Fruit fly (Drosophila melanogaster) whole organism, embryonic: Measurements from ENCODE around the gene Kr-h1.

ENCODE experiments used
- Bgb ChIP-seq: fragments of 200-800 bp; sonication (Bioruptor generic); IDR thresholded peaks from 2 replicates; pipeline ENCODE4 v1.3.6; 2022; ENCODE audit warnings: missing biosample characterization, missing genetic modification characterization; ENCODE audit not compliant: partially characterized antibody
- CG10267 ChIP-seq: fragments of 200-800 bp; sonication (Bioruptor generic); optimal IDR thresholded peaks from 2 replicates; lab custom pipeline; 2018; ENCODE audit warnings: missing biosample characterization, mild to moderate bottlenecking, missing genetic modification characterization, moderate library complexity
- CG10274 ChIP-seq: fragments of 200-800 bp; sonication (Bioruptor generic); optimal IDR thresholded peaks from 3 replicates; lab custom pipeline; 2017; ENCODE audit warnings: missing biosample characterization, mild to moderate bottlenecking, missing genetic modification characterization
- CG11560 ChIP-seq: fragments of 200-800 bp; sonication (Bioruptor generic); IDR thresholded peaks from 3 replicates; pipeline ENCODE4 v1.3.6; 2022; ENCODE audit warnings: missing biosample characterization, missing genetic modification characterization
- CG11723 ChIP-seq: fragments of 200-800 bp; sonication (Bioruptor generic); optimal IDR thresholded peaks from 2 replicates; lab custom pipeline; 2017; ENCODE audit warnings: missing biosample characterization, mild to moderate bottlenecking, missing genetic modification characterization
- CG12744 ChIP-seq: fragments of 200-800 bp; sonication (Bioruptor generic); optimal IDR thresholded peaks from 2 replicates; lab custom pipeline; 2016; ENCODE audit warnings: missing biosample characterization, missing genetic modification characterization
- CG12942 ChIP-seq: fragments of 200-800 bp; sonication (Bioruptor generic); optimal IDR thresholded peaks from 3 replicates; lab custom pipeline; 2016; ENCODE audit warnings: missing biosample characterization, missing genetic modification characterization
- CG13775 ChIP-seq: fragments of 200-800 bp; sonication (Bioruptor generic); optimal IDR thresholded peaks from 3 replicates; lab custom pipeline; 2017; ENCODE audit warnings: missing biosample characterization, mild to moderate bottlenecking, missing genetic modification characterization
- CG14860 ChIP-seq: fragments of 200-800 bp; sonication (Bioruptor generic); IDR thresholded peaks from 3 replicates; pipeline ENCODE4 v1.3.6; 2022; ENCODE audit warnings: missing biosample characterization, missing genetic modification characterization; ENCODE audit not compliant: partially characterized antibody
- CG15601 ChIP-seq: fragments of 200-800 bp; sonication (Bioruptor generic); optimal IDR thresholded peaks from 3 replicates; lab custom pipeline; 2019; ENCODE audit warnings: missing biosample characterization, mild to moderate bottlenecking, missing genetic modification characterization, moderate library complexity
- CG16863 ChIP-seq: fragments of 200-800 bp; sonication (Bioruptor generic); optimal IDR thresholded peaks from 3 replicates; lab custom pipeline; 2016; ENCODE audit warnings: missing biosample characterization, missing genetic modification characterization
- CG1832 ChIP-seq: fragments of 200-800 bp; sonication (Bioruptor generic); optimal IDR thresholded peaks from 2 replicates; lab custom pipeline; 2017; ENCODE audit warnings: missing biosample characterization, mild to moderate bottlenecking, missing genetic modification characterization, inconsistent platforms
- CG18599 ChIP-seq: fragments of 200-800 bp; sonication (Bioruptor generic); optimal IDR thresholded peaks from 3 replicates; lab custom pipeline; 2017; ENCODE audit warnings: missing biosample characterization, missing genetic modification characterization, mild to moderate bottlenecking, moderate library complexity, missing genetic modification reagents
- CG3726 ChIP-seq: fragments of 200-800 bp; sonication (Bioruptor generic); IDR thresholded peaks from 3 replicates; pipeline ENCODE4, ENCODE4 v1.3.6; 2022; ENCODE audit warnings: missing biosample characterization, missing genetic modification characterization
- CG4707 ChIP-seq: fragments of 200-800 bp; sonication (Bioruptor generic); optimal IDR thresholded peaks from 2 replicates; lab custom pipeline; 2018; ENCODE audit warnings: missing biosample characterization, mild to moderate bottlenecking, missing genetic modification characterization, moderate library complexity
- CG5953 ChIP-seq: fragments of 200-800 bp; sonication (Bioruptor generic); IDR thresholded peaks from 2 replicates; pipeline ENCODE4 v1.3.6; 2022; ENCODE audit warnings: missing biosample characterization, missing genetic modification characterization
- CG7745 ChIP-seq: fragments of 200-800 bp; sonication (Bioruptor generic); optimal IDR thresholded peaks from 2 replicates; lab custom pipeline; 2018; ENCODE audit warnings: missing biosample characterization, mild to moderate bottlenecking, missing genetic modification characterization, moderate library complexity
- CG7987 ChIP-seq: fragments of 200-800 bp; sonication (Bioruptor generic); optimal IDR thresholded peaks from 2 replicates; lab custom pipeline; 2018; ENCODE audit warnings: missing biosample characterization, mild to moderate bottlenecking, missing genetic modification characterization, moderate library complexity
- CG8290 ChIP-seq, 3 experiments: fragments of 200-800 bp; sonication (Bioruptor generic); optimal IDR thresholded peaks; 2 replicates each; lab custom pipeline; 2016 to 2019; ENCODE audit warnings: missing biosample characterization in 3 of 3, missing genetic modification characterization in 3 of 3, mild to moderate bottlenecking in 2 of 3, moderate library complexity in 1 of 3
- CG8478 ChIP-seq: fragments of >200 bp; optimal IDR thresholded peaks from 2 replicates; lab custom pipeline; 2018
- CG8924 ChIP-seq: fragments of 200-800 bp; optimal IDR thresholded peaks from 3 replicates; lab custom pipeline; 2019; ENCODE audit warnings: missing biosample characterization, mild to moderate bottlenecking, missing genetic modification characterization, moderate library complexity
- CG9215 ChIP-seq: fragments of 200-800 bp; sonication (Bioruptor generic); IDR thresholded peaks from 2 replicates; pipeline ENCODE4 v1.3.6; 2022; ENCODE audit warnings: missing biosample characterization, missing genetic modification characterization
- CG9932 ChIP-seq: fragments of 200-800 bp; sonication (Bioruptor generic); IDR thresholded peaks from 2 replicates; pipeline ENCODE4 v1.3.6; 2022; ENCODE audit warnings: missing biosample characterization, missing genetic modification characterization
- Dek ChIP-seq: fragments of 200-800 bp; sonication (Bioruptor generic); optimal IDR thresholded peaks from 3 replicates; lab custom pipeline; 2019; ENCODE audit warnings: missing biosample characterization, mild to moderate bottlenecking, missing genetic modification characterization, moderate library complexity
- Doc2 ChIP-seq: fragments of 200-800 bp; sonication (Bioruptor generic); IDR thresholded peaks from 2 replicates; pipeline ENCODE4 v1.3.6; 2022; ENCODE audit warnings: missing biosample characterization, missing genetic modification characterization
- NFAT ChIP-seq: fragments of 200-800 bp; sonication (Bioruptor generic); IDR thresholded peaks from 2 replicates; pipeline ENCODE4 v1.3.6; 2022; ENCODE audit warnings: missing biosample characterization, missing genetic modification characterization
- Nf-YA ChIP-seq: fragments of 200-800 bp; sonication (Bioruptor generic); IDR thresholded peaks from 2 replicates; pipeline ENCODE4 v1.3.6; 2022; ENCODE audit warnings: missing biosample characterization, missing genetic modification characterization
- PHDP ChIP-seq: fragments of 200-800 bp; sonication (Bioruptor generic); optimal IDR thresholded peaks from 3 replicates; lab custom pipeline; 2018; ENCODE audit warnings: missing biosample characterization, mild to moderate bottlenecking, missing genetic modification characterization, moderate library complexity
- Poxn ChIP-seq: fragments of 200-800 bp; sonication (Bioruptor generic); IDR thresholded peaks from 2 replicates; pipeline ENCODE4 v1.3.6; 2022; ENCODE audit warnings: missing biosample characterization, missing genetic modification characterization
- Vsx1 ChIP-seq: fragments of 200-800 bp; sonication (Bioruptor generic); optimal IDR thresholded peaks from 2 replicates; lab custom pipeline; 2017; ENCODE audit warnings: missing biosample characterization, mild to moderate bottlenecking, missing genetic modification characterization, missing genetic modification reagents
- ash1 ChIP-seq: fragments of 200-800 bp; sonication (Bioruptor generic); optimal IDR thresholded peaks from 2 replicates; lab custom pipeline; 2018; ENCODE audit warnings: missing biosample characterization, mild to moderate bottlenecking, missing genetic modification characterization
- btn ChIP-seq: fragments of 200-800 bp; sonication (Bioruptor generic); optimal IDR thresholded peaks from 2 replicates; lab custom pipeline; 2016; ENCODE audit warnings: missing biosample characterization, missing genetic modification characterization
- dati ChIP-seq: fragments of 200-800 bp; sonication (Bioruptor generic); IDR thresholded peaks from 2 replicates; pipeline ENCODE4 v1.3.6; 2022; ENCODE audit warnings: missing biosample characterization, missing genetic modification characterization
- dimm ChIP-seq: fragments of 200-800 bp; sonication (Bioruptor generic); IDR thresholded peaks from 2 replicates; pipeline ENCODE4 v1.3.6; 2022; ENCODE audit warnings: missing biosample characterization, missing genetic modification characterization
- dm ChIP-seq: fragments of 200-800 bp; sonication (Bioruptor generic); optimal IDR thresholded peaks from 3 replicates; lab custom pipeline; 2016; ENCODE audit warnings: missing biosample characterization, missing genetic modification characterization
- emc ChIP-seq: fragments of 200-800 bp; sonication (Bioruptor generic); optimal IDR thresholded peaks from 2 replicates; lab custom pipeline; 2016; ENCODE audit warnings: missing biosample characterization, missing genetic modification characterization
- jing ChIP-seq: fragments of 200-800 bp; sonication (Bioruptor generic); optimal IDR thresholded peaks from 2 replicates; lab custom pipeline; 2018; ENCODE audit warnings: missing biosample characterization, mild to moderate bottlenecking, missing genetic modification characterization
- klu ChIP-seq: fragments of 200-800 bp; sonication (Bioruptor generic); IDR thresholded peaks from 2 replicates; pipeline ENCODE4 v1.3.6; 2022; ENCODE audit warnings: missing biosample characterization, missing genetic modification characterization
- luna ChIP-seq: fragments of 200-800 bp; sonication (Bioruptor generic); optimal IDR thresholded peaks from 2 replicates; lab custom pipeline; 2016; ENCODE audit warnings: missing biosample characterization, missing genetic modification characterization
- mam ChIP-seq: fragments of 200-800 bp; sonication (Bioruptor generic); optimal IDR thresholded peaks from 3 replicates; lab custom pipeline; 2016; ENCODE audit warnings: missing biosample characterization, missing genetic modification characterization
- nom ChIP-seq: fragments of 200-800 bp; sonication (Bioruptor generic); optimal IDR thresholded peaks from 2 replicates; lab custom pipeline; 2017; ENCODE audit warnings: missing biosample characterization, missing genetic modification characterization, mild to moderate bottlenecking, moderate library complexity, missing genetic modification reagents
- rib ChIP-seq: fragments of 200-800 bp; sonication (Bioruptor generic); IDR thresholded peaks from 2 replicates; pipeline ENCODE4 v1.3.6; 2022; ENCODE audit warnings: missing biosample characterization, missing genetic modification characterization
- ro ChIP-seq: fragments of 200-800 bp; sonication (Bioruptor generic); IDR thresholded peaks from 2 replicates; pipeline ENCODE4 v1.3.6; 2022; ENCODE audit warnings: missing biosample characterization, missing genetic modification characterization
- salm ChIP-seq: fragments of 200-800 bp; sonication (Bioruptor generic); optimal IDR thresholded peaks from 2 replicates; lab custom pipeline; 2018; ENCODE audit warnings: missing biosample characterization, mild to moderate bottlenecking, missing genetic modification characterization
- schlank ChIP-seq: fragments of 200-800 bp; sonication (Bioruptor generic); optimal IDR thresholded peaks from 2 replicates; lab custom pipeline; 2018; ENCODE audit warnings: missing biosample characterization, mild to moderate bottlenecking, missing genetic modification characterization
- sens-2 ChIP-seq: fragments of 200-800 bp; sonication (Bioruptor generic); IDR thresholded peaks from 2 replicates; pipeline ENCODE4 v1.3.6; 2022; ENCODE audit warnings: missing biosample characterization, missing genetic modification characterization
- shn ChIP-seq: fragments of 200-800 bp; sonication (Bioruptor generic); optimal IDR thresholded peaks from 3 replicates; lab custom pipeline; 2016; ENCODE audit warnings: missing biosample characterization, missing genetic modification characterization
- tio ChIP-seq: fragments of 200-800 bp; sonication (Bioruptor generic); optimal IDR thresholded peaks from 2 replicates; lab custom pipeline; 2017; ENCODE audit warnings: missing biosample characterization, missing genetic modification characterization, inconsistent platforms
- vfl ChIP-seq: fragments of 200-800 bp; sonication (Bioruptor generic); optimal IDR thresholded peaks from 2 replicates; lab custom pipeline; 2016; ENCODE audit warnings: missing biosample characterization, missing genetic modification characterization
- wek ChIP-seq: fragments of 200-800 bp; sonication (Bioruptor generic); optimal IDR thresholded peaks from 3 replicates; lab custom pipeline; 2018; ENCODE audit warnings: missing biosample characterization, mild to moderate bottlenecking, missing genetic modification characterization, moderate library complexity
- z ChIP-seq: fragments of 200-800 bp; sonication (Bioruptor generic); IDR thresholded peaks from 3 replicates; pipeline ENCODE4 v1.3.6; 2022; ENCODE audit warnings: missing biosample characterization, missing genetic modification characterization

Kr-h1 gene

DNA sequence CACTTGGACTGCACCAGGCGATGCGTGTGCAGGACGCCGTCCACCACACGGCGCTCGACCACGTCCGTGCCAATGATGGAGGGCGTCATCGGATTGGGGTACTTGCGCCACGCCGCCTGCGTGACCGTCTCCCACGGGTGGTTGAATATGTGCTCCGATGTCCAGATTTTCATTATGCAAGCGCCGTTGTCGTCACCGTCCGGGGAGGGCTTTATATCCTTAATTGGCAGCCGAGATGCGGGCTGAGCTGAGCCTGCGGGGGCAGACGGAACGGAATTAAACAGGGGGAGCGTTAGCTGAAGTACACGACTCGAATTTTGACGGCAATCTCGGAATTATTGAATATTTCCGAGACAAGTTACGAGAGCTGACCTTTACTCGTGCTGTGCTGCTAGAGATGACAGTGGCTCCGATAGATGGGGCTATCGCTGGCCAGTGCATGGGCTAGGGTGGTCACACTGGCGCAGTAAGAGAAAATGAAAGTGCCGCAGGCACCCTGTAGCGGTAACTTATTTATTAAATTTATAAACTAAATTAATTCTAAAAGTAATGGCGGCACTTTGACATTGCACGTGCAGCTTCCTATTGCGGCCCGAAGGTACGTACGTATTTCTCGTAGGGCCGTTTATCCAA, 34.8 kb upstream of the Kr-h1 start, which contains the start of gene IPIP (continued):
- TF ChIP-seq CG12942 (GFP tag; lab: Kevin White, UChicago) (no peak), sens-2 (GFP tag; lab: Robert Waterston, UW) (no peak), z (GFP tag; lab: Robert Waterston, UW) (no peak), CG1832 (GFP tag; lab: Kevin White, UChicago) (no peak), dm (GFP tag; lab: Kevin White, UChicago) (peak; percentile 40), btn (GFP tag; lab: Kevin White, UChicago) (no peak), CG5953 (no peak), CG9932 (peak; percentile 79), klu (GFP tag; lab: Robert Waterston, UW) (no peak), vfl (GFP tag; lab: Kevin White, UChicago) (no peak), CG11723 (no peak), mam (GFP tag; lab: Kevin White, UChicago) (peak; percentile 52), schlank (tag; lab: Kevin White, UChicago) (no peak), wek (no peak), rib (GFP tag; lab: Robert Waterston, UW) (no peak), CG12744 (no peak), CG10274 (GFP tag; lab: Kevin White, UChicago) (no peak), jing (GFP tag; lab: Kevin White, UChicago) (no peak), tio (no peak), Poxn (no peak), CG7745 (tag; lab: Kevin White, UChicago) (no peak), Bgb (GFP tag; lab: Robert Waterston, UW) (peak; percentile 91), CG9215 (peak; percentile 26; the same call in 1 of the 2 replicates), CG8924 (tag; lab: Kevin White, UChicago) (peak; percentile 17), salm (tag; lab: Kevin White, UChicago) (no peak), dimm (no peak), PHDP (tag; lab: Kevin White, UChicago) (no peak), shn (GFP tag; lab: Kevin White, UChicago) (no peak), Vsx1 (GFP tag; lab: Kevin White, UChicago) (no peak), CG11560 (tag; lab: Robert Waterston, UW) (no peak), CG3726 (no peak), CG14860 (GFP tag; lab: Robert Waterston, UW) (peak; percentile 63), ash1 (GFP tag; lab: Kevin White, UChicago) (no peak), emc (GFP tag; lab: Kevin White, UChicago) (no peak), NFAT (GFP tag; lab: Robert Waterston, UW) (peak; percentile 82), Dek (tag; lab: Kevin White, UChicago) (no peak), CG7987 (GFP tag; lab: Kevin White, UChicago) (peak; percentile 54), dati (GFP tag; lab: Robert Waterston, UW) (peak; percentile 13; the same call in 1 of the 2 replicates), CG18599 (GFP tag; lab: Kevin White, UChicago) (peak; percentile 15), luna (GFP tag; lab: Kevin White, UChicago) (no peak), Nf-YA (peak; percentile 39; the same call in 1 of the 2 replicates), CG10267 (tag; lab: Kevin White, UChicago) (peak; percentile 13), ro (GFP tag; lab: Robert Waterston, UW) (no peak; the same call in 1 of the 2 replicates), CG15601 (tag; lab: Kevin White, UChicago) (no peak), CG8290 (GFP tag; optimal IDR thresholded peaks at IDR 0.05; lab: Kevin White, UChicago) (no peak), CG8290 (tag; optimal IDR thresholded peaks at IDR 0.05; lab: Kevin White, UChicago) (peak in 1 of 2 experiments; percentile 66), nom (peak; percentile 59), CG8478 (lab: Kevin White, UChicago) (no peak), Doc2 (GFP tag; lab: Robert Waterston, UW) (no peak), CG13775 (no peak), CG4707 (GFP tag; lab: Kevin White, UChicago) (no peak), CG16863 (GFP tag; lab: Kevin White, UChicago) (no peak)
